Fruit fly (Drosophila melanogaster) whole organism: ENCODE results near the gene VAChT.
A peak's percentile ranks its signal among the peaks of the same experiment; 100 is the strongest.

Experiments used
- CG8478 ChIP-seq: fragments of >200 bp; optimal IDR thresholded peaks from 2 replicates; lab custom pipeline; 2018; ENCODE audit warnings: inconsistent platforms
- Dll ChIP-seq: fragments of >200 bp; optimal IDR thresholded peaks from 2 replicates; lab custom pipeline; 2017
- EcR ChIP-seq, 2 experiments: fragments of >200 bp; optimal IDR thresholded peaks; 2 replicates each; lab custom pipeline; 2017; ENCODE audit warnings: missing biosample characterization in 2 of 2, missing genetic modification characterization in 2 of 2, missing genetic modification reagents in 2 of 2
- pan ChIP-seq: fragments of >200 bp; optimal IDR thresholded peaks from 2 replicates; lab custom pipeline; 2017
- psq ChIP-seq: fragments of >200 bp; optimal IDR thresholded peaks from 2 replicates; lab custom pipeline; 2017
- usp ChIP-seq: fragments of >200 bp; optimal IDR thresholded peaks from 2 replicates; lab custom pipeline; 2017; ENCODE audit warnings: missing biosample characterization, missing genetic modification characterization, mixed read lengths

Gene VAChT

dm6 chr3R:18721368-18721767, 16.1 kb downstream of the VAChT start:
- TF ChIP-seq usp (GFP tag; lab: Kevin White, UChicago) (no peak), EcR (GFP tag; optimal IDR thresholded peaks at IDR 0.05; lab: Kevin White, UChicago) (no peak), Dll (no peak), CG8478 (lab: Kevin White, UChicago) (no peak), psq (lab: Kevin White, UChicago) (no peak), pan (no peak)

dm6 chr3R:18722490-18722889, 17.2 kb downstream of the VAChT start, which contains the start of gene CG34283:
CG34283 (minus strand) TSS chr3R:18722590.
- no peak for TF ChIP-seq EcR (GFP tag; optimal IDR thresholded peaks at IDR 0.05; lab: Kevin White, UChicago)
- TF ChIP-seq Dll, result no peak
- no peak for TF ChIP-seq pan
- TF ChIP-seq psq (lab: Kevin White, UChicago), result no peak
- no peak for TF ChIP-seq usp (GFP tag; lab: Kevin White, UChicago)
- no peak for TF ChIP-seq CG8478 (lab: Kevin White, UChicago)

dm6 chr3R:18726334-18726733, 21.0 kb downstream of the VAChT start, which contains the start of gene CG7714:
CG7714 (minus strand) TSS chr3R:18726434.
- TF ChIP-seq Dll (no peak), usp (GFP tag; lab: Kevin White, UChicago) (no peak), EcR (GFP tag; optimal IDR thresholded peaks at IDR 0.05; lab: Kevin White, UChicago) (no peak), psq (lab: Kevin White, UChicago) (no peak), CG8478 (lab: Kevin White, UChicago) (no peak), pan (no peak)

- TF ChIP-seq usp (GFP tag; lab: Kevin White, UChicago) (no peak), CG8478 (lab: Kevin White, UChicago) (no peak), pan (no peak), EcR (GFP tag; optimal IDR thresholded peaks at IDR 0.05; lab: Kevin White, UChicago) (no peak), Dll (no peak), psq (lab: Kevin White, UChicago) (no peak)
Measured at dm6 chr3R:18728368-18728767, 23.1 kb downstream of the VAChT start, which contains the start of gene CG7715. CG7715 (minus strand) TSS chr3R:18728468.

dm6 chr3R:18731241-18731640, 25.9 kb downstream of the VAChT start:
- no peak for TF ChIP-seq Dll

dm6 chr3R:18732381-18732780, 27.1 kb downstream of the VAChT start, which contains the start of gene CG14302:
CG14302 (plus strand) TSS chr3R:18732681.
- TF ChIP-seq pan, result no peak
- TF ChIP-seq CG8478 (lab: Kevin White, UChicago), result no peak
- no peak for TF ChIP-seq Dll
- no peak for TF ChIP-seq usp (GFP tag; lab: Kevin White, UChicago)
- TF ChIP-seq EcR (GFP tag; optimal IDR thresholded peaks at IDR 0.05; lab: Kevin White, UChicago), result no peak
- no peak for TF ChIP-seq psq (lab: Kevin White, UChicago)

- TF ChIP-seq pan (no peak), EcR (GFP tag; optimal IDR thresholded peaks at IDR 0.05; lab: Kevin White, UChicago) (no peak), Dll (no peak), psq (lab: Kevin White, UChicago) (no peak), usp (GFP tag; lab: Kevin White, UChicago) (no peak), CG8478 (lab: Kevin White, UChicago) (no peak)
Measured at dm6 chr3R:18733580-18733979, 28.3 kb downstream of the VAChT start.

dm6 chr3R:18738086-18738485, 32.8 kb downstream of the VAChT start:
- no peak for TF ChIP-seq Dll
- no peak for TF ChIP-seq CG8478 (lab: Kevin White, UChicago)
- no peak for TF ChIP-seq psq (lab: Kevin White, UChicago)
- TF ChIP-seq usp (GFP tag; lab: Kevin White, UChicago), result no peak
- TF ChIP-seq EcR (GFP tag; optimal IDR thresholded peaks at IDR 0.05; lab: Kevin White, UChicago), result no peak
- no peak for TF ChIP-seq pan

dm6 chr3R:18738705-18739434, 33.6 kb downstream of the VAChT start:
- TF ChIP-seq CG8478 (lab: Kevin White, UChicago), result no peak
- TF ChIP-seq EcR (GFP tag; optimal IDR thresholded peaks at IDR 0.05; lab: Kevin White, UChicago), result no peak
- no peak for TF ChIP-seq usp (GFP tag; lab: Kevin White, UChicago)
- peak; percentile 61 for TF ChIP-seq Dll

dm6 chr3R:18739435-18739977, 34.2 kb downstream of the VAChT start:
- TF ChIP-seq Dll, result no peak
- no peak for TF ChIP-seq EcR (GFP tag; optimal IDR thresholded peaks at IDR 0.05; lab: Kevin White, UChicago)
- no peak for TF ChIP-seq pan

dm6 chr3R:18739978-18740954, 35.0 kb downstream of the VAChT start:
- TF ChIP-seq psq (lab: Kevin White, UChicago) (no peak), pan (no peak)
